Fruit fly (Drosophila melanogaster) whole organism, prepupa: ENCODE data around the gene Syx5.

Experiments
- Blimp-1 ChIP-seq: fragments of 200-800 bp; sonication (Bioruptor generic); optimal IDR thresholded peaks from 3 replicates; lab custom pipeline; 2017; ENCODE audit warnings: missing biosample characterization, missing genetic modification characterization, mild to moderate bottlenecking, moderate library complexity, missing genetic modification reagents
- CG10669 ChIP-seq: fragments of 200-800 bp; sonication (Bioruptor generic); optimal IDR thresholded peaks from 3 replicates; lab custom pipeline; 2018; ENCODE audit warnings: missing biosample characterization, mild to moderate bottlenecking, missing genetic modification characterization, moderate library complexity
- CG11294 ChIP-seq: fragments of 200-800 bp; sonication (Bioruptor generic); IDR thresholded peaks from 2 replicates; pipeline ENCODE4 v1.3.6; 2022; ENCODE audit warnings: missing biosample characterization, missing genetic modification characterization
- CG15336 ChIP-seq: fragments of 200-800 bp; sonication (Bioruptor generic); IDR thresholded peaks from 2 replicates; pipeline ENCODE4 v1.3.6; 2022; ENCODE audit warnings: missing biosample characterization, missing genetic modification characterization
- CG1621 ChIP-seq: fragments of 200-800 bp; sonication (Bioruptor generic); optimal IDR thresholded peaks from 3 replicates; lab custom pipeline; 2018; ENCODE audit warnings: missing biosample characterization, mild to moderate bottlenecking, missing genetic modification characterization
- CG3032 ChIP-seq: fragments of 200-800 bp; optimal IDR thresholded peaks from 2 replicates; lab custom pipeline; 2019; ENCODE audit warnings: missing biosample characterization, mild to moderate bottlenecking, missing genetic modification characterization, moderate library complexity
- CG32006 ChIP-seq: fragments of 200-800 bp; sonication (Bioruptor generic); optimal IDR thresholded peaks from 3 replicates; lab custom pipeline; 2017; ENCODE audit warnings: missing biosample characterization, mild to moderate bottlenecking, missing genetic modification characterization
- CG34406 ChIP-seq: fragments of 200-800 bp; sonication (Bioruptor generic); optimal IDR thresholded peaks from 3 replicates; lab custom pipeline; 2016; ENCODE audit warnings: missing biosample characterization, missing genetic modification characterization
- CG3919 ChIP-seq: fragments of 200-800 bp; sonication (Bioruptor generic); optimal IDR thresholded peaks from 3 replicates; lab custom pipeline; 2016; ENCODE audit warnings: missing biosample characterization, missing genetic modification characterization
- CG4318 ChIP-seq: fragments of 200-800 bp; sonication (Bioruptor generic); optimal IDR thresholded peaks from 3 replicates; lab custom pipeline; 2017; ENCODE audit warnings: missing biosample characterization, mild to moderate bottlenecking, missing genetic modification characterization
- CG6163 ChIP-seq: fragments of 200-800 bp; sonication (Bioruptor generic); IDR thresholded peaks from 3 replicates; pipeline ENCODE4 v1.3.6; 2022; ENCODE audit warnings: missing biosample characterization, missing genetic modification characterization
- CG6792 ChIP-seq: fragments of 200-800 bp; sonication (Bioruptor generic); optimal IDR thresholded peaks from 3 replicates; lab custom pipeline; 2016; ENCODE audit warnings: missing biosample characterization, missing genetic modification characterization
- CG6854 ChIP-seq: fragments of 200-800 bp; sonication (Bioruptor generic); optimal IDR thresholded peaks from 2 replicates; lab custom pipeline; 2017; ENCODE audit warnings: missing biosample characterization, mild to moderate bottlenecking, missing genetic modification characterization
- CG7368 ChIP-seq: fragments of 200-800 bp; sonication (Bioruptor generic); optimal IDR thresholded peaks from 3 replicates; lab custom pipeline; 2016; ENCODE audit warnings: missing biosample characterization, missing genetic modification characterization
- CG8632 ChIP-seq: fragments of 200-800 bp; sonication (Bioruptor generic); optimal IDR thresholded peaks from 3 replicates; lab custom pipeline; 2016; ENCODE audit warnings: missing biosample characterization, missing genetic modification characterization
- CG9139 ChIP-seq: fragments of 200-800 bp; sonication (Bioruptor generic); optimal IDR thresholded peaks from 3 replicates; lab custom pipeline; 2017; ENCODE audit warnings: missing biosample characterization, mild to moderate bottlenecking, missing genetic modification characterization
- Eip75B ChIP-seq: fragments of 200-800 bp; sonication (Bioruptor generic); optimal IDR thresholded peaks from 3 replicates; lab custom pipeline; 2016; ENCODE audit warnings: missing biosample characterization, missing genetic modification characterization
- Eip93F ChIP-seq: fragments of 200-800 bp; sonication (Bioruptor generic); optimal IDR thresholded peaks from 2 replicates; lab custom pipeline; 2016; ENCODE audit warnings: missing biosample characterization, mild to moderate bottlenecking, missing genetic modification characterization
- Ets21C ChIP-seq: fragments of 200-800 bp; sonication (Bioruptor generic); optimal IDR thresholded peaks from 3 replicates; lab custom pipeline; 2016; ENCODE audit warnings: missing biosample characterization, missing genetic modification characterization
- Ets96B ChIP-seq: fragments of 200-800 bp; optimal IDR thresholded peaks from 2 replicates; lab custom pipeline; 2019; ENCODE audit warnings: missing biosample characterization, mild to moderate bottlenecking, missing genetic modification characterization, moderate library complexity
- Gug ChIP-seq: fragments of 200-800 bp; sonication (Bioruptor generic); IDR thresholded peaks from 2 replicates; pipeline ENCODE4 v1.3.6; 2022; ENCODE audit warnings: missing biosample characterization, missing genetic modification characterization
- Hr38 ChIP-seq: sonication (Bioruptor generic); optimal IDR thresholded peaks from 2 replicates; lab custom pipeline; 2016; ENCODE audit warnings: missing biosample characterization, missing genetic modification characterization
- Hr39 ChIP-seq: fragments of 200-800 bp; sonication (Bioruptor generic); optimal IDR thresholded peaks from 2 replicates; lab custom pipeline; 2016; ENCODE audit warnings: missing biosample characterization, missing genetic modification characterization
- Hr4 ChIP-seq: fragments of 200-800 bp; sonication (Bioruptor generic); optimal IDR thresholded peaks from 3 replicates; lab custom pipeline; 2016; ENCODE audit warnings: missing biosample characterization, missing genetic modification characterization
- Lpt ChIP-seq: fragments of 200-800 bp; sonication (Bioruptor generic); optimal IDR thresholded peaks from 3 replicates; lab custom pipeline; 2016; ENCODE audit warnings: missing biosample characterization, missing genetic modification characterization
- Smox ChIP-seq: fragments of 200-800 bp; sonication (Bioruptor generic); optimal IDR thresholded peaks from 3 replicates; lab custom pipeline; 2016; ENCODE audit warnings: missing biosample characterization, missing genetic modification characterization
- Sox102F ChIP-seq: fragments of 200-800 bp; sonication (Bioruptor generic); optimal IDR thresholded peaks from 2 replicates; lab custom pipeline; 2016; ENCODE audit warnings: missing biosample characterization, mild to moderate bottlenecking, missing genetic modification characterization
- Sox14 ChIP-seq: fragments of 200-800 bp; sonication (Bioruptor generic); optimal IDR thresholded peaks from 3 replicates; lab custom pipeline; 2016; ENCODE audit warnings: missing biosample characterization, missing genetic modification characterization
- Sox15 ChIP-seq: fragments of 200-800 bp; sonication (Bioruptor generic); optimal IDR thresholded peaks from 3 replicates; lab custom pipeline; 2016; ENCODE audit warnings: missing biosample characterization, missing genetic modification characterization
- cyc ChIP-seq: fragments of 200-800 bp; sonication (Bioruptor generic); optimal IDR thresholded peaks from 3 replicates; lab custom pipeline; 2016; ENCODE audit warnings: missing biosample characterization, missing genetic modification characterization
- dac ChIP-seq: fragments of 200-800 bp; sonication (Bioruptor generic); optimal IDR thresholded peaks from 2 replicates; lab custom pipeline; 2017; ENCODE audit warnings: missing biosample characterization, mild to moderate bottlenecking, missing genetic modification characterization
- dsx ChIP-seq: fragments of 200-800 bp; optimal IDR thresholded peaks from 3 replicates; lab custom pipeline; 2019; ENCODE audit warnings: missing biosample characterization, mild to moderate bottlenecking, missing genetic modification characterization, moderate library complexity; ENCODE audit not compliant: poor library complexity, severe bottlenecking
- eg ChIP-seq: fragments of 200-800 bp; sonication (Bioruptor generic); IDR thresholded peaks from 3 replicates; pipeline ENCODE4 v1.3.6; 2022; ENCODE audit warnings: missing biosample characterization, missing genetic modification characterization
- esn ChIP-seq: fragments of 200-800 bp; sonication (Bioruptor generic); optimal IDR thresholded peaks from 2 replicates; lab custom pipeline; 2016; ENCODE audit warnings: missing biosample characterization, mild to moderate bottlenecking, missing genetic modification characterization, moderate library complexity
- fd85E ChIP-seq: fragments of 200-800 bp; sonication (Bioruptor generic); optimal IDR thresholded peaks from 3 replicates; lab custom pipeline; 2016; ENCODE audit warnings: missing biosample characterization, missing genetic modification characterization
- lz ChIP-seq: fragments of 200-800 bp; sonication (Bioruptor generic); optimal IDR thresholded peaks from 3 replicates; lab custom pipeline; 2016; ENCODE audit warnings: missing biosample characterization, missing genetic modification characterization
- net ChIP-seq: fragments of 200-800 bp; sonication (Bioruptor generic); optimal IDR thresholded peaks from 3 replicates; lab custom pipeline; 2016; ENCODE audit warnings: missing biosample characterization, missing genetic modification characterization
- pdm3 ChIP-seq: fragments of 200-800 bp; sonication (Bioruptor generic); optimal IDR thresholded peaks from 3 replicates; lab custom pipeline; 2016; ENCODE audit warnings: missing biosample characterization, missing genetic modification characterization
- salr ChIP-seq, 2 experiments: fragments of 200-800 bp; sonication (Bioruptor generic); optimal IDR thresholded peaks; 3 replicates each; lab custom pipeline; 2016 to 2018; ENCODE audit warnings: missing biosample characterization in 2 of 2, missing genetic modification characterization in 2 of 2, mild to moderate bottlenecking in 1 of 2
- spab ChIP-seq: fragments of 200-800 bp; sonication (Bioruptor generic); optimal IDR thresholded peaks from 2 replicates; lab custom pipeline; 2017; ENCODE audit warnings: missing biosample characterization, mild to moderate bottlenecking, missing genetic modification characterization, missing genetic modification reagents
- ss ChIP-seq, 2 experiments: fragments of 200-800 bp; sonication (Bioruptor generic); optimal IDR thresholded peaks; 2 replicates in 1 of 2; 3 replicates in 1 of 2; lab custom pipeline; 2017 to 2018; ENCODE audit warnings: mild to moderate bottlenecking in 2 of 2, missing biosample characterization in 2 of 2, missing genetic modification characterization in 2 of 2, moderate library complexity in 1 of 2
- topi ChIP-seq: fragments of 200-800 bp; sonication (Bioruptor generic); optimal IDR thresholded peaks from 3 replicates; lab custom pipeline; 2016; ENCODE audit warnings: missing biosample characterization, missing genetic modification characterization
- vri ChIP-seq: fragments of 200-800 bp; sonication (Bioruptor generic); optimal IDR thresholded peaks from 3 replicates; lab custom pipeline; 2016; ENCODE audit warnings: missing biosample characterization, mild to moderate bottlenecking, missing genetic modification characterization

The Syx5 gene

dm6 chr2L:16281419-16282076, 25.6 kb upstream of the Syx5 start (continued):
- peak; percentile 81 for TF ChIP-seq CG32006 (GFP tag; lab: Kevin White, UChicago)
- TF ChIP-seq CG7368 (GFP tag; lab: Kevin White, UChicago): no peak
- peak; percentile 4 for TF ChIP-seq CG10669 (GFP tag; lab: Kevin White, UChicago)
- peak; percentile 34 for TF ChIP-seq Eip75B (GFP tag; lab: Kevin White, UChicago)
- peak; percentile 51 for TF ChIP-seq CG4318 (GFP tag; lab: Kevin White, UChicago)
- peak; percentile 52 for TF ChIP-seq Hr4 (GFP tag; lab: Kevin White, UChicago)
- no peak for TF ChIP-seq Sox102F (GFP tag; lab: Kevin White, UChicago)

dm6 chr2L:16282077-16282471, 25.1 kb upstream of the Syx5 start:
- TF ChIP-seq Sox14 (GFP tag; lab: Kevin White, UChicago): no peak
- no peak for TF ChIP-seq lz (GFP tag; lab: Kevin White, UChicago)
- peak; percentile 43 for TF ChIP-seq cyc
- no peak for TF ChIP-seq Ets96B (tag; lab: Kevin White, UChicago)
- no peak for TF ChIP-seq Blimp-1 (GFP tag; lab: Kevin White, UChicago)
- TF ChIP-seq Ets21C (GFP tag; lab: Kevin White, UChicago): no peak
- TF ChIP-seq Lpt (GFP tag; lab: Kevin White, UChicago): peak; percentile 5
- no peak for TF ChIP-seq net (GFP tag; lab: Kevin White, UChicago)
- no peak for TF ChIP-seq Eip93F (GFP tag; lab: Kevin White, UChicago)
- TF ChIP-seq Sox15 (GFP tag; lab: Kevin White, UChicago): no peak
- no peak for TF ChIP-seq CG1621 (tag; lab: Kevin White, UChicago)
- TF ChIP-seq ss (GFP tag; optimal IDR thresholded peaks at IDR 0.05; lab: Kevin White, UChicago): no peak
- TF ChIP-seq eg: no peak
- TF ChIP-seq vri (GFP tag; lab: Kevin White, UChicago): peak; percentile 13
- peak; percentile 24 for TF ChIP-seq Hr39
- no peak for TF ChIP-seq CG9139
- TF ChIP-seq CG6854 (GFP tag; lab: Kevin White, UChicago): peak; percentile 1
- no peak for TF ChIP-seq fd85E (GFP tag; lab: Kevin White, UChicago)
- TF ChIP-seq CG6163 (GFP tag; lab: Robert Waterston, UW): peak; percentile 21; the same call in 1 of the 3 replicates
- no peak for TF ChIP-seq Smox (GFP tag; lab: Kevin White, UChicago)
- TF ChIP-seq spab (GFP tag; lab: Kevin White, UChicago): no peak
- no peak for TF ChIP-seq CG3032
- TF ChIP-seq CG34406 (GFP tag; lab: Kevin White, UChicago): no peak
- TF ChIP-seq dac: no peak
- TF ChIP-seq CG10669 (GFP tag; lab: Kevin White, UChicago): no peak
- no peak for TF ChIP-seq pdm3 (GFP tag; lab: Kevin White, UChicago)
- no peak for TF ChIP-seq CG11294 (GFP tag; lab: Robert Waterston, UW)
- no peak for TF ChIP-seq CG6792 (GFP tag; lab: Kevin White, UChicago)
- no peak for TF ChIP-seq esn (GFP tag; lab: Kevin White, UChicago)
- TF ChIP-seq salr (GFP tag; optimal IDR thresholded peaks at IDR 0.05; lab: Kevin White, UChicago): no peak
- no peak for TF ChIP-seq CG8632 (GFP tag; lab: Kevin White, UChicago)
- TF ChIP-seq CG3919 (GFP tag; lab: Kevin White, UChicago): no peak
- no peak for TF ChIP-seq Sox102F (GFP tag; lab: Kevin White, UChicago)
- no peak for TF ChIP-seq CG15336 (GFP tag; lab: Robert Waterston, UW)
- no peak for TF ChIP-seq topi (GFP tag; lab: Kevin White, UChicago)
- no peak for TF ChIP-seq Gug
- no peak for TF ChIP-seq dsx (GFP tag; lab: Kevin White, UChicago)
- TF ChIP-seq Hr38 (GFP tag; lab: Kevin White, UChicago): no peak
- TF ChIP-seq CG4318 (GFP tag; lab: Kevin White, UChicago): no peak
